Worm (Caenorhabditis elegans) whole organism, L4 larva: Measurements from ENCODE around the gene fipr-9.

Source experiments
- D1046.2 ChIP-seq: fragments of 200-800 bp; sonication (Bioruptor generic); IDR thresholded peaks from 2 replicates; pipeline ENCODE4 v1.3.6; 2022; ENCODE audit warnings: missing genetic modification characterization, missing compliant biosample characterization
- T20F7.1 ChIP-seq: fragments of 200-800 bp; sonication (Bioruptor generic); optimal IDR thresholded peaks from 2 replicates; lab custom pipeline; 2018; ENCODE audit warnings: mild to moderate bottlenecking, missing genetic modification characterization, missing compliant biosample characterization
- aha-1 ChIP-seq: fragments of 150-350 bp; peaks from one replicate; lab custom pipeline; 2014; ENCODE audit warnings: missing biosample characterization, missing genetic modification characterization
- aly-2 ChIP-seq: sonication (generic microtip); optimal IDR thresholded peaks from 2 replicates; lab custom pipeline; 2018; ENCODE audit warnings: missing biosample characterization, missing genetic modification characterization
- arid-1 ChIP-seq: fragments of 200-800 bp; sonication (Bioruptor generic); conservative IDR thresholded peaks from 2 replicates; pipeline ENCODE4 v1.3.6; 2022; ENCODE audit warnings: missing genetic modification reagents, missing genetic modification characterization, missing compliant biosample characterization
- ceh-32 ChIP-seq: sonication (generic microtip); optimal IDR thresholded peaks from 2 replicates; lab custom pipeline; 2016; ENCODE audit warnings: mild to moderate bottlenecking, missing genetic modification characterization, missing compliant biosample characterization; ENCODE audit not compliant: poor library complexity
- ces-1 ChIP-seq: fragments of 150-350 bp; sonication (generic microtip); optimal IDR thresholded peaks from 4 replicates; lab custom pipeline; 2014; ENCODE audit warnings: missing biosample characterization, missing genetic modification reagents, missing genetic modification characterization
- daf-16 ChIP-seq, 3 experiments: sonication (generic microtip); optimal IDR thresholded peaks; 2 replicates each; lab custom pipeline; 2016 to 2017; ENCODE audit warnings: missing genetic modification characterization in 3 of 3, missing genetic modification reagents in 3 of 3, mild to moderate bottlenecking in 2 of 3, missing compliant biosample characterization in 2 of 3, missing biosample characterization in 1 of 3, moderate library complexity in 1 of 3
- daf-19 ChIP-seq: fragments of 200-800 bp; sonication (Bioruptor generic); conservative IDR thresholded peaks from 2 replicates; pipeline ENCODE4 v1.3.6; 2022; ENCODE audit warnings: missing genetic modification characterization, missing compliant biosample characterization
- dmd-8 ChIP-seq: fragments of 200-800 bp; sonication (Bioruptor generic); IDR thresholded peaks from 2 replicates; pipeline ENCODE4 v1.3.6; 2022; ENCODE audit warnings: missing genetic modification characterization, missing compliant biosample characterization
- egl-27 ChIP-seq: sonication (generic microtip); optimal IDR thresholded peaks from 3 replicates; lab custom pipeline; 2017; ENCODE audit warnings: missing biosample characterization, missing genetic modification reagents, missing genetic modification characterization
- egl-43 ChIP-seq: fragments of 200-800 bp; sonication (Bioruptor generic); IDR thresholded peaks from 2 replicates; pipeline ENCODE4 v1.3.6; 2022; ENCODE audit warnings: missing genetic modification reagents, missing genetic modification characterization, missing compliant biosample characterization
- fos-1 ChIP-seq: fragments of 150-350 bp; optimal IDR thresholded peaks from 2 replicates; lab custom pipeline; 2014; ENCODE audit warnings: missing biosample characterization, missing genetic modification characterization
- hlh-11 ChIP-seq: fragments of 200-800 bp; sonication (Bioruptor generic); optimal IDR thresholded peaks from 2 replicates; lab custom pipeline; 2018; ENCODE audit warnings: mild to moderate bottlenecking, missing genetic modification characterization, missing compliant biosample characterization
- mxl-3 ChIP-seq: fragments of 200-800 bp; sonication (Bioruptor generic); optimal IDR thresholded peaks from 2 replicates; lab custom pipeline; 2018; ENCODE audit warnings: mild to moderate bottlenecking, missing genetic modification characterization, missing compliant biosample characterization
- nhr-42 ChIP-seq: fragments of 200-800 bp; sonication (Bioruptor generic); IDR thresholded peaks from 2 replicates; pipeline ENCODE4 v1.3.6; 2022; ENCODE audit warnings: missing genetic modification characterization, missing compliant biosample characterization
- nhr-76 ChIP-seq: fragments of 150-350 bp; optimal IDR thresholded peaks from 2 replicates; lab custom pipeline; 2014; ENCODE audit warnings: missing biosample characterization, missing genetic modification characterization
- rbr-2 ChIP-seq: sonication (generic microtip); optimal IDR thresholded peaks from 2 replicates; lab custom pipeline; 2016; ENCODE audit warnings: missing genotype, missing genetic modification characterization, missing compliant biosample characterization
- set-16 ChIP-seq: fragments of 200-800 bp; sonication (Bioruptor generic); IDR thresholded peaks from 2 replicates; pipeline ENCODE4 v1.3.6; 2022; ENCODE audit warnings: missing genetic modification reagents, missing genetic modification characterization, missing compliant biosample characterization
- zip-2 ChIP-seq: fragments of 150-350 bp; optimal IDR thresholded peaks from 2 replicates; lab custom pipeline; 2014; ENCODE audit warnings: missing biosample characterization, missing genetic modification characterization
- ztf-11 ChIP-seq: fragments of 150-350 bp; optimal IDR thresholded peaks from 2 replicates; lab custom pipeline; 2014; ENCODE audit warnings: missing biosample characterization, missing genetic modification characterization

Gene fipr-9

ce11 chrV:10256050-10256449 is 34.6 kb downstream of the fipr-9 start, which contains the start of gene nhr-232 (continued):
- TF ChIP-seq daf-19 (GFP tag; lab: Robert Waterston, UW) (no peak), hlh-11 (peak; percentile 75), T20F7.1 (no peak), D1046.2 (GFP tag; lab: Robert Waterston, UW) (no peak), zip-2 (tag; lab: Kevin White, UChicago) (no peak), mxl-3 (peak; percentile 52), aly-2 (tag; lab: Kevin White, UChicago) (no peak), egl-43 (GFP tag; lab: Robert Waterston, UW) (no peak), nhr-76 (no peak), ceh-32 (tag; lab: Kevin White, UChicago) (no peak), rbr-2 (tag; lab: Kevin White, UChicago) (no peak), ztf-11 (tag; lab: Kevin White, UChicago) (no peak), dmd-8 (GFP tag; lab: Robert Waterston, UW) (no peak), fos-1 (tag; lab: Kevin White, UChicago) (no peak), set-16 (GFP tag; lab: Robert Waterston, UW) (no peak)

ce11 chrV:10260460-10260859 is 39.0 kb downstream of the fipr-9 start, which contains the start of gene sri-18:
Gene sri-18 (minus strand): TSS chrV:10260560.
- TF ChIP-seq aha-1 (tag; lab: Kevin White, UChicago), result no peak

- TF ChIP-seq daf-16 (GFP tag; optimal IDR thresholded peaks at IDR 0.05; lab: Kevin White, UChicago), result no peak
- no peak for TF ChIP-seq daf-16 (tag; optimal IDR thresholded peaks at IDR 0.05; lab: Kevin White, UChicago)
- TF ChIP-seq ces-1, result peak; percentile 73
Observed at ce11 chrV:10265019-10265418, 43.6 kb downstream of the fipr-9 start.

- TF ChIP-seq ces-1, result peak; percentile 54
- TF ChIP-seq nhr-42, result no peak
Observed at ce11 chrV:10266050-10266449, 44.6 kb downstream of the fipr-9 start.

- TF ChIP-seq egl-27 (tag; lab: Kevin White, UChicago) (no peak), arid-1 (GFP tag; lab: Robert Waterston, UW) (no peak)
- TF ChIP-seq, all 104 proteins: peak for 0
Observed at ce11 chrV:10270214-10270613, 48.8 kb downstream of the fipr-9 start, which contains the start of gene ric-4. Gene ric-4 (minus strand): TSS chrV:10270314.
